Worm (Caenorhabditis elegans) whole organism, L4/young adult: ENCODE measurements around the gene F09B9.5.
"Not testable (repeated sequence)": the region's sequence is repeated elsewhere in the genome, so short reads cannot be mapped to it uniquely, and the experiment has no call there.

Experiments
- dao-5 ChIP-seq: sonication (generic microtip); optimal IDR thresholded peaks from 2 replicates; lab custom pipeline; 2016; ENCODE audit warnings: missing genotype, missing genetic modification characterization, moderate library complexity, missing compliant biosample characterization
- him-1 ChIP-seq: sonication (generic microtip); optimal IDR thresholded peaks from 2 replicates; lab custom pipeline; 2016; ENCODE audit warnings: missing genotype, missing genetic modification reagents, missing genetic modification characterization, missing compliant biosample characterization

DNA sequence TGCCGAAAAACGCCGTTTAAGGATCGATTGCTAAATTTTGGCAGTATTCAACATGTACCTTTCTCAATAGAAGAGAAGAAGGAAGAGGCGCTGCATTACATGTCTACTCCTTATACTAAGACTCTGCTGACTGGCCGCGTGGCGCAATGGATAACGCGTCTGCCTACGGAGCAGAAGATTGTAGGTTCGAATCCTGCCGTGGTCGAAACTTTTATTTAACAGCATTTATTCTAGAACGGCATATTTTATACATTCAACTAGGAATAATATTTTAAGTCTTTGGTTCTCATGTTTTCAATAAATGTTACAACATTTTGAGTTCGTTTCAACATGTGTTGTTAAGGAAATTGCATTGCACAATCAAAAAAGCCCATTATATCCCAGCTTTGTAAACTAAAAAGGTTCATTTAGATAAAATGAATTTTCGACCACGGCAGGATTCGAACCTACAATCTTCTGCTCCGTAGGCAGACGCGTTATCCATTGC, 22.0 kb upstream of the F09B9.5 start:
- peak; percentile 47 for TF ChIP-seq him-1 (tag; lab: Kevin White, UChicago)
- TF ChIP-seq dao-5 (tag; lab: Kevin White, UChicago) = not testable (repeated sequence)
